Worm (Caenorhabditis elegans): ENCODE measurements around the gene nhr-121.
"Not testable (repeated sequence)": the region's sequence is repeated elsewhere in the genome, so short reads cannot be mapped to it uniquely, and the experiment has no call there.

Gene nhr-121

DNA sequence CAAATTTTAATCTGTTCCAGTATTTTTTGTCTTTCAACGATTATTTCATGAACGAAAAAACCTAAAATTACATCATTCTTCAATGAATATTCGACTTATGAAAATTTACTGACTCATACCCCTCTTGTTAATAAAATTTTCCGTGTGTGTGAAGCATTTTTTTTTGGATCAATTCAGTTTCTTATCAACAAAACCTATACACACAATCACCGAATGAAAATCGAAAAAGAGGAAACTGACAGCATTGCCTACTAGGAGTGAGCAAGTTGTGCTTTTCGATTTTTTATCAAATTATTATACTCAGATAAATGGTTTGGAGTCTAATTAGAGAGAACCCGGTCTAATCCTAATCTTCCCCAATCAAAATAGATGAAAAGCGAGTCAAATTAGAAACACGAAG lies 4.1 kb upstream of the nhr-121 start, which contains the start of gene E02H9.3:
Gene E02H9.3 (plus strand): TSS at position 301 of the 400 bp plus-strand sequence.
- peak; percentile 10 for TF ChIP-seq nhr-80 (tag; optimal IDR thresholded peaks at IDR 0.05)

DNA sequence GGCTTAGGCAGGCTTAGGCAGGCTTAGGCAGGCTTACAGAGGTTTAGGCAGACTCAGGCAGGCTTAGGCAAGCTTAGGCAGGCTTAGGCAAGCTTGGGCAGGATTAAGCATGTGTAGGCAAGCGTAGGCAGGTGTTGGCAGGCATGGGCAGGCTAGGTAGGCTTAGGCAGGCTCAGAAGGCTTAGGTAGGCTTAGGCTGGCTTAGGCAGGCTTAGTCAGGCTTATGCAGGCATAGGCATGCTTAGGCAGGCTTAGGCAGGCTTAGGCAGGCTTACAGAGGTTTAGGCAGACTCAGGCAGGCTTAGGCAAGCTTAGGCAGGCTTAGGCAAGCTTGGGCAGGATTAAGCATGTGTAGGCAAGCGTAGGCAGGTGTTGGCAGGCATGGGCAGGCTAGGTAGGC lies 849 bp upstream of the nhr-121 start:
- peak; percentile 71 for TF ChIP-seq zfh-2 (GFP tag; conservative IDR thresholded peaks at IDR 0.05)

DNA sequence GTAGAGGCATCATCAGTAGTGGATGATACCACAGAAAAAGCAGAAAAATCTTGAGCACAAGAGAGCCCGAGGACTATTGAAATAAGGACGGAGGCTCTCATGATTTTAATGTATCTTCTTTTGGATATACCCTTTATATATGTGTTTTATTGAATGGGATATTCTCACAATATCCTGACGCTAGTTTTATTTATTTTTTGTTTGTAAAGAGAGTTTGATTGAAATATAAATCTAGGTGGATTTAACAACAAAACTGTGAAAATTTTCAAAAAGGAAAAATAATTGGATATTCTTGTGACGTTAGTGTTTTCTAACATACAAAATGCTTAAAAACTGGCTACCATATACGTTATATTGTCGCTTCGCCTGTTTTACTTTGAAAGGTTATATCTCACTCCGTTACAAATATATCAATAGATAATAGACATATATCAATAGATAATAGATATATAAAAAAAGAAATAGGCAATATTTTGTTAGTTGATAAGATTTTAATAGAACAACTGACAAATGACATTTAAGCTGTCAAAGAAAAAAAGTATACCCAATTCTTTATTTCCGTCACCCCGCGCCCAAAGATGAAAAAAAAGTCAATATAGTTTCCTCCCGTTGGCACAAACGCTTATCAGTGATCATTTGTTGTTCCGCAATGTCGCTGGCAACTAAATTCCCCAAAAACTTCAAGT lies 8.9 kb downstream of the nhr-121 start, which contains the start of the genes E02H9.7 and klo-2:
Gene E02H9.7 (minus strand): TSS at position 101 of the 686 bp plus-strand sequence.
Gene klo-2 (plus strand): TSS at position 636 of the 686 bp plus-strand sequence.
- TF ChIP-seq hsf-1 (GFP tag; IDR thresholded peaks at IDR 0.05) (no peak), lin-26 (GFP tag; IDR thresholded peaks at IDR 0.05) (no peak), nhr-80 (tag; optimal IDR thresholded peaks at IDR 0.05) (peak; percentile 28), snpc-1.1 (tag; optimal IDR thresholded peaks at IDR 0.05; ENCODE audit: insufficient read depth) (no peak), snpc-3.4 (tag; optimal IDR thresholded peaks at IDR 0.05) (no peak), F57A8.1 (GFP tag; optimal IDR thresholded peaks at IDR 0.05) (no peak)

DNA sequence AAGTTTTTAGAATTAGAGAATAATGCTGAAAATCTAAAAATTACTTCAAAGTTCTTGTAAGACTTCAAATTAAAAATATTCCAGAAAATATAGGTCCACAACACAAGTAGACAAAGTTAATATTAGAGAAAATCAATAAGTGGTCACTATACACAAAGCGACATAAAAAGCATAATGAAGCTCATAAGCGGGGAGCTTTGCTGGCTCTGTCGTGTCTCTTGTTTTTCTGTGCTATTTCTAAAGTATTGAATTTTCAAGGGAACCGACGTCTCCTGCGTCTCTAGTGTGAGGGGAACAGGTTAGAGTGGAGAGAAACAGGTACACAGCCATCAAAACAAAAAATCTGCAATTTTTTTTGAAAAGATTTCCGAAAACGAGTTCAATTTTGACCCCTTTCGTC lies 16.1 kb downstream of the nhr-121 start, which contains the start of gene E02H9.13:
Gene E02H9.13 (minus strand): TSS at position 199 of the 400 bp plus-strand sequence.
- no peak for TF ChIP-seq dpl-1 (GFP tag; optimal IDR thresholded peaks at IDR 0.05)
- no peak for TF ChIP-seq F23B12.7 (tag; optimal IDR thresholded peaks at IDR 0.05; ENCODE audit: insufficient read depth)
- TF ChIP-seq Y53G8AR.9 (GFP tag; conservative IDR thresholded peaks at IDR 0.05) = no peak
- no peak for TF ChIP-seq C06A6.2 (GFP tag; conservative IDR thresholded peaks at IDR 0.05)
- TF ChIP-seq pha-4 (tag; optimal IDR thresholded peaks at IDR 0.05) = no peak
- no peak for TF ChIP-seq gei-17 (GFP tag; optimal IDR thresholded peaks at IDR 0.05)
- TF ChIP-seq Y95B8A.8 (GFP tag; IDR thresholded peaks at IDR 0.05) = no peak
- TF ChIP-seq ccch-3 (GFP tag; optimal IDR thresholded peaks at IDR 0.05) = no peak
- TF ChIP-seq K12H6.12 (tag; optimal IDR thresholded peaks at IDR 0.05) = no peak

DNA sequence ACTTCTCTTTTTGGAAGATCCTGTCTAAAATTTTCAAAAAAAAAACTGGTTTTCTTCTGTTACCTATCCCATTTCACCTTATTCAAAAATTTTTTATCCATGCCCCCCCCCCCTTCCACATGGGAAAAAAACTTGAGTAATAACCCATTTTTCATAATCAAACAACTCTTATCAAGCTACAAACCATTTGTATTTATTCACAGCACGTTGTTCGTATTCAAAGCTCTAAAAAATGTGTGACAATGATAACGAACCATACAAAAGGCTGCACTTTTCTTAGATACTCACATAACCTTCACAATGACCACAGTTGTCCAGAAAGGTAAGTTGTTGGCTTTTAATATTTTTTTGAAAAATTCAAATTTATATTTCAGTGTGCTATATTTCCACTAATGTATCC lies 18.8 kb downstream of the nhr-121 start, which contains the start of gene E02H9.6:
Gene E02H9.6 (plus strand): TSS at position 301 of the 400 bp plus-strand sequence.
- not testable (repeated sequence) for TF ChIP-seq attf-5 (GFP tag; optimal IDR thresholded peaks at IDR 0.05); gei-17 (GFP tag; optimal IDR thresholded peaks at IDR 0.05); F52B5.7 (tag; optimal IDR thresholded peaks at IDR 0.05)

DNA sequence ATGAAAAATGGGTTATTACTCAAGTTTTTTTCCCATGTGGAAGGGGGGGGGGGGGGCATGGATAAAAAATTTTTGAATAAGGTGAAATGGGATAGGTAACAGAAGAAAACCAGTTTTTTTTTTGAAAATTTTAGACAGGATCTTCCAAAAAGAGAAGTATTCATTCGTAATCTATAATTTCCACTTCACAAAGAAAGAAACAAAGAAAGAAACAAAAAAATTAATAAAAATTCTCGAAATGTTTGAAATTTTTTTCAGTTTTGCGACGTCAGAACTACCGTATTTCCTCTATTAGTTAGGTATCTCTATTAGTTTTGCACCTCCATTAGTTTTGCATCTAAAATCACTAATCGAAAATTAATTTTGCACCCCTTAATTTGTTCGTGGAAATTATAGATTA lies 19.2 kb downstream of the nhr-121 start, which contains the start of gene W04B5.6:
Gene W04B5.6 (minus strand): TSS at position 101 of the 400 bp plus-strand sequence.
- TF ChIP-seq ceh-40 (GFP tag; IDR thresholded peaks at IDR 0.05); efl-1 (GFP tag; optimal IDR thresholded peaks at IDR 0.05); pha-4 (tag; optimal IDR thresholded peaks at IDR 0.05): not testable (repeated sequence)

DNA sequence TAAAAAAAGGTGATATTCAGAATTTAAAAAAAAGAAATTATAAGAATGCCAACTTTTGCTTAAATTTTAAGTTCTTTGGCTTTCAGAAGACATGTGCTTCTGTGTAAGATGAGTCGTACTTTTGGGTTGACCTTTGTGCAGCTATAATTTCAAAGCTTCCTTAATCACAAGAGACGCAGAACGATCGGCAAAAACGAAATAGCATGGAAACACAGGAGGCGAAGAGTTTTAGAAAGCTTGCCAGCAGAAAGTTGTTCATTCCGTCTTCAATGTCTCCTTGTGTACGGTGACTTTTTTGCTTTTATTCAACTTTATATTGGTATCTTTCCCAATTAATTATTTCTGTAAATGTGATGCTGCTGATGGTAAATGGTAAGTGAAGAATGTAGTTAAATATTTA lies 21.7 kb downstream of the nhr-121 start:
- TF ChIP-seq hmg-1.2 (GFP tag; IDR thresholded peaks at IDR 0.05) (peak; percentile 56), Y79H2A.3 (GFP tag; conservative IDR thresholded peaks at IDR 0.05) (no peak)

DNA sequence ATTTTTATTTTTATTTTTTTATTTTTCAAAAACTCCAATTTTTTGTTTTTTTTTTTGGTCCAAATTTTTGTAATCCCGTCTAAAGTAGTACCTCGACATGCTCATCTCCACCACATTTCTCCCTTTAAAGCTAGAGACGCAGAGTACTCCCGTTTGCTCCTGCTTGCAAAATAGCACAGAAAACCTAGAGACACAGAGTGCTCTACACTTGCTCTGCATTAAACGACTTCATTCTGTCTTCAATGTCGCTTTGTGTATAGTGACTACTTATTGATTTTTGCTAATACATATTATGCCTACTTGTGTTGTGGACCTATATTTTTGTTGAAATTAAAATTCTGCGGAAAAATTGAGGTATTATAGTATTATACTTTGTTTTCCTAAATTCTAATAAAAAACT lies 28.5 kb downstream of the nhr-121 start, which contains the start of gene W04B5.8:
Gene W04B5.8 (plus strand): TSS at position 195 of the 400 bp plus-strand sequence.
- TF ChIP-seq hmg-1.2 (GFP tag; IDR thresholded peaks at IDR 0.05) = peak; percentile 76
- no peak for TF ChIP-seq rcor-1 (GFP tag; IDR thresholded peaks at IDR 0.05)

Data from whole organism, young adult.